Fruit fly (Drosophila melanogaster) whole organism, prepupa: ENCODE results near the gene Sfp84E.

Source experiments
- Blimp-1 ChIP-seq: fragments of 200-800 bp; sonication (Bioruptor generic); optimal IDR thresholded peaks from 3 replicates; lab custom pipeline; 2017; ENCODE audit warnings: missing biosample characterization, missing genetic modification characterization, mild to moderate bottlenecking, moderate library complexity, missing genetic modification reagents
- CG11294 ChIP-seq: fragments of 200-800 bp; sonication (Bioruptor generic); IDR thresholded peaks from 2 replicates; pipeline ENCODE4 v1.3.6; 2022; ENCODE audit warnings: missing biosample characterization, missing genetic modification characterization
- CG11762 ChIP-seq: fragments of 200-800 bp; sonication (Bioruptor generic); optimal IDR thresholded peaks from 3 replicates; lab custom pipeline; 2016; ENCODE audit warnings: missing biosample characterization, missing genetic modification characterization; ENCODE audit not compliant: insufficient read depth
- CG16779 ChIP-seq: fragments of 200-800 bp; sonication (Bioruptor generic); optimal IDR thresholded peaks from 3 replicates; lab custom pipeline; 2017; ENCODE audit warnings: missing biosample characterization, mild to moderate bottlenecking, missing genetic modification characterization
- CG31627 ChIP-seq: fragments of 200-800 bp; sonication (Bioruptor generic); optimal IDR thresholded peaks from 3 replicates; lab custom pipeline; 2016; ENCODE audit warnings: missing biosample characterization, missing genetic modification characterization
- CG32006 ChIP-seq: fragments of 200-800 bp; sonication (Bioruptor generic); optimal IDR thresholded peaks from 3 replicates; lab custom pipeline; 2017; ENCODE audit warnings: missing biosample characterization, mild to moderate bottlenecking, missing genetic modification characterization
- CG6854 ChIP-seq: fragments of 200-800 bp; sonication (Bioruptor generic); optimal IDR thresholded peaks from 2 replicates; lab custom pipeline; 2017; ENCODE audit warnings: missing biosample characterization, mild to moderate bottlenecking, missing genetic modification characterization
- Eip78C ChIP-seq: fragments of 200-800 bp; sonication (Bioruptor generic); peaks from one replicate; lab custom pipeline; 2016; ENCODE audit warnings: missing biosample characterization, missing genetic modification characterization
- Lpt ChIP-seq: fragments of 200-800 bp; sonication (Bioruptor generic); optimal IDR thresholded peaks from 3 replicates; lab custom pipeline; 2016; ENCODE audit warnings: missing biosample characterization, missing genetic modification characterization
- Met ChIP-seq: fragments of 200-800 bp; sonication (Bioruptor generic); optimal IDR thresholded peaks from 3 replicates; lab custom pipeline; 2016; ENCODE audit warnings: missing biosample characterization, missing genetic modification characterization
- OdsH ChIP-seq: fragments of 200-800 bp; sonication (Bioruptor generic); optimal IDR thresholded peaks from 3 replicates; lab custom pipeline; 2016; ENCODE audit warnings: missing biosample characterization, missing genetic modification characterization
- Sox102F ChIP-seq: fragments of 200-800 bp; sonication (Bioruptor generic); optimal IDR thresholded peaks from 2 replicates; lab custom pipeline; 2016; ENCODE audit warnings: missing biosample characterization, mild to moderate bottlenecking, missing genetic modification characterization
- dsx ChIP-seq: fragments of 200-800 bp; optimal IDR thresholded peaks from 3 replicates; lab custom pipeline; 2019; ENCODE audit warnings: missing biosample characterization, mild to moderate bottlenecking, missing genetic modification characterization, moderate library complexity; ENCODE audit not compliant: poor library complexity, severe bottlenecking
- eg ChIP-seq: fragments of 200-800 bp; sonication (Bioruptor generic); IDR thresholded peaks from 3 replicates; pipeline ENCODE4 v1.3.6; 2022; ENCODE audit warnings: missing biosample characterization, missing genetic modification characterization

DNA sequence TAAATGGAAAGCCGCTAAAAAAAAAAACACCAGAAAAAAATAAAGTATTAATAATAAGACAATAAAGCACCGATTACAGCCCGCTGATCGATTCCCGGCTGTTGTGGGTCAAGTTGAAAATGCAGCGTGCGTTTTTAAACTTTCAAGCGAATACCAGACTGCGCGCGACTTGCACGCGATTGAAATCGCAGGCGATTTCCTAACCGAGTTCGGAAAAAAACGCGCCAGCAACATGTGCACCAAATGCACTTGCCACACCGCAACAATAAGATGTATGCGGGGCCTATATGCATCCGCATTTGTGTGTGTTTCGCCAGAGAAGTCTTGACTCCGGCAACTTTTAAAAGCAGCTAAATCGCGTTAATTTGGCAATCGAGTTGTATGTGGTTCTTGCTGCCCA, 11.3 kb upstream of the Sfp84E start:
- no peak for TF ChIP-seq OdsH
- no peak for TF ChIP-seq dsx (GFP tag; lab: Kevin White, UChicago)
- TF ChIP-seq CG11762 (GFP tag; lab: Kevin White, UChicago), result no peak
- TF ChIP-seq eg (GFP tag; lab: Robert Waterston, UW), result peak; percentile 38; the same call in 1 of the 3 replicates
- no peak for TF ChIP-seq Lpt (GFP tag; lab: Kevin White, UChicago)
- TF ChIP-seq CG16779, result no peak
- no peak for TF ChIP-seq Met (GFP tag; lab: Kevin White, UChicago)
- no peak for TF ChIP-seq CG11294 (GFP tag; lab: Robert Waterston, UW)
- TF ChIP-seq CG32006, result no peak
- TF ChIP-seq CG6854, result no peak
- no peak for TF ChIP-seq CG31627 (GFP tag; lab: Kevin White, UChicago)
- TF ChIP-seq Eip78C, result no peak
- no peak for TF ChIP-seq Blimp-1 (GFP tag; lab: Kevin White, UChicago)
- no peak for TF ChIP-seq Sox102F (GFP tag; lab: Kevin White, UChicago)
